Worm (Caenorhabditis elegans): Measurements from ENCODE around the gene D2062.13.

ce11 chrII:2564899-2565298 lies 47.5 kb upstream of the D2062.13 start, which contains the start of gene usp-39:
- TF ChIP-seq klf-2 (GFP tag; conservative IDR thresholded peaks at IDR 0.05), result no peak
- no peak for TF ChIP-seq ztf-23 (GFP tag; IDR thresholded peaks at IDR 0.05)
- no peak for TF ChIP-seq T22C8.4 (GFP tag; IDR thresholded peaks at IDR 0.05)
- TF ChIP-seq tab-1 (GFP tag; IDR thresholded peaks at IDR 0.05), result no peak

Data from whole organism, midembryonic.